Fruit fly (Drosophila melanogaster): ENCODE data around the gene CG31730.

CG31730 gene

DNA sequence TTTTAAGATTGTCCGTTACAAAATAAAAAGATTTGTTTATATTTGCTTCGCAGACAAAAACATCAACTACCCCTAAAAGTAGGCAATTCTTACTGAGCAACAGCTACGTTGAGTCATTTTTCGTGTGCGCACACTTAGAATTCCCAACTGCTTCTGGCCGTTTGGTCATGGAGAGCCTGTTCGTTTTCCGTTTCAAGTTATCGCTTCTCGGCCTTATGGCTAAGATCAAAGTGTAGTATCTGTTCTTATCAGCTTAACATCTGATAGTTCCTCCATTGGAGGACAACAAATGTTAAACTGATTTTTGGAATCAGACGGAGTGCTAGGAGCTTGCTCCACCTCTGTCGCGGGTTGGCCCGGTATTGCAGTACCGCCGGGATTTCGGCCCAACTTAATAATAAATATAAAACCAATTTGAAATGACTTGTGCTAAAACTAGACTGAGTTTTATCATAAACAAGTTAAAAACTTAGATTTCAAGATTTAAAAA, 43.9 kb downstream of the CG31730 start (continued):
- TF ChIP-seq Atf6 (GFP tag; IDR thresholded peaks at IDR 0.05) (peak; percentile 49; the same call in 1 of the 2 replicates), B-H1 (GFP tag; IDR thresholded peaks at IDR 0.05) (peak; percentile 40; the same call in 1 of the 3 replicates), ranshi (GFP tag; IDR thresholded peaks at IDR 0.05) (0 out of 2 replicates have a peak, but pooled peaks have one; percentile 58), otp (GFP tag; IDR thresholded peaks at IDR 0.05) (peak; percentile 76), wdn (GFP tag; IDR thresholded peaks at IDR 0.05) (0 out of 2 replicates have a peak, but pooled peaks have one; percentile 29), gce (GFP tag; IDR thresholded peaks at IDR 0.05) (0 out of 3 replicates have a peak, but pooled peaks have one; percentile 55), CG32532 (GFP tag; IDR thresholded peaks at IDR 0.05) (peak; percentile 72), btn (GFP tag; optimal IDR thresholded peaks at IDR 0.05) (peak; percentile 52), vfl (GFP tag; optimal IDR thresholded peaks at IDR 0.05) (peak; percentile 21), gsb (GFP tag; IDR thresholded peaks at IDR 0.05) (peak; percentile 24; the same call in 1 of the 2 replicates), CG2712 (tag; optimal IDR thresholded peaks at IDR 0.05) (peak; percentile 53), H2.0 (GFP tag; IDR thresholded peaks at IDR 0.05) (0 out of 2 replicates have a peak, but pooled peaks have one; percentile 25), bcd (GFP tag; optimal IDR thresholded peaks at IDR 0.05) (peak; percentile 54), CG4820 (GFP tag; optimal IDR thresholded peaks at IDR 0.05) (peak; percentile 17), CG13894 (tag; optimal IDR thresholded peaks at IDR 0.05) (peak; percentile 90), Hr51 (GFP tag; optimal IDR thresholded peaks at IDR 0.05) (peak in 1 of 2 experiments; percentile 47), gt (GFP tag; IDR thresholded peaks at IDR 0.05) (peak; percentile 44; the same call in 1 of the 2 replicates), mld (GFP tag; IDR thresholded peaks at IDR 0.05; ENCODE audit: partially characterized antibody) (peak; percentile 69; the same call in 2 of the 3 replicates), CG9876 (GFP tag; optimal IDR thresholded peaks at IDR 0.05) (peak; percentile 23), Rx (GFP tag; IDR thresholded peaks at IDR 0.05) (0 out of 2 replicates have a peak, but pooled peaks have one; percentile 14), zfh1 (GFP tag; IDR thresholded peaks at IDR 0.05) (peak; percentile 77), CG12391 (tag; optimal IDR thresholded peaks at IDR 0.05) (peak; percentile 33), phol (tag; optimal IDR thresholded peaks at IDR 0.05) (peak; percentile 7), CG12659 (GFP tag; optimal IDR thresholded peaks at IDR 0.05) (peak; percentile 41), CG1647 (GFP tag; optimal IDR thresholded peaks at IDR 0.05) (peak; percentile 74), CG9727 (GFP tag; optimal IDR thresholded peaks at IDR 0.05) (peak; percentile 25), NK7.1 (GFP tag; optimal IDR thresholded peaks at IDR 0.05) (peak; percentile 3), Sox102F (GFP tag; optimal IDR thresholded peaks at IDR 0.05) (peak; percentile 38), pho (GFP tag; optimal IDR thresholded peaks at IDR 0.05) (peak; percentile 56), CG10267 (tag; optimal IDR thresholded peaks at IDR 0.05) (peak; percentile 7), Jarid2 (GFP tag; optimal IDR thresholded peaks at IDR 0.05) (peak; percentile 69), CG16863 (GFP tag; optimal IDR thresholded peaks at IDR 0.05) (peak; percentile 31), NC2α (GFP tag; optimal IDR thresholded peaks at IDR 0.05) (peak; percentile 53), bab2 (GFP tag; optimal IDR thresholded peaks at IDR 0.05) (peak; percentile 14), CG31441 (GFP tag; IDR thresholded peaks at IDR 0.05) (peak; percentile 53; the same call in 1 of the 2 replicates), Ets97D (GFP tag; optimal IDR thresholded peaks at IDR 0.05) (peak; percentile 33), chn (GFP tag; optimal IDR thresholded peaks at IDR 0.05) (peak; percentile 27), CG10959 (GFP tag; IDR thresholded peaks at IDR 0.05) (peak; percentile 75), Mad (GFP tag; optimal IDR thresholded peaks at IDR 0.05) (peak; percentile 70), CG1603 (tag; optimal IDR thresholded peaks at IDR 0.05) (peak; percentile 46), lbe (GFP tag; optimal IDR thresholded peaks at IDR 0.05) (peak; percentile 40), eyg (GFP tag; optimal IDR thresholded peaks at IDR 0.05) (peak; percentile 55), CG2199 (GFP tag; IDR thresholded peaks at IDR 0.05) (peak; percentile 86), stc (GFP tag; IDR thresholded peaks at IDR 0.05) (peak; percentile 50; the same call in 1 of the 2 replicates), dmrt11E (tag; optimal IDR thresholded peaks at IDR 0.05) (peak; percentile 27), CG12769 (tag; optimal IDR thresholded peaks at IDR 0.05) (peak; percentile 70), knrl (GFP tag; IDR thresholded peaks at IDR 0.05; ENCODE audit: partially characterized antibody) (peak; percentile 78; the same call in 2 of the 3 replicates), CG13296 (GFP tag; optimal IDR thresholded peaks at IDR 0.05) (peak; percentile 25), sob (GFP tag; IDR thresholded peaks at IDR 0.05) (peak; percentile 81), Dip3 (GFP tag; optimal IDR thresholded peaks at IDR 0.05) (peak; percentile 28)

All from whole organism, embryonic.